Fruit fly (Drosophila melanogaster): Measurements from ENCODE around the gene Torsin.

DNA sequence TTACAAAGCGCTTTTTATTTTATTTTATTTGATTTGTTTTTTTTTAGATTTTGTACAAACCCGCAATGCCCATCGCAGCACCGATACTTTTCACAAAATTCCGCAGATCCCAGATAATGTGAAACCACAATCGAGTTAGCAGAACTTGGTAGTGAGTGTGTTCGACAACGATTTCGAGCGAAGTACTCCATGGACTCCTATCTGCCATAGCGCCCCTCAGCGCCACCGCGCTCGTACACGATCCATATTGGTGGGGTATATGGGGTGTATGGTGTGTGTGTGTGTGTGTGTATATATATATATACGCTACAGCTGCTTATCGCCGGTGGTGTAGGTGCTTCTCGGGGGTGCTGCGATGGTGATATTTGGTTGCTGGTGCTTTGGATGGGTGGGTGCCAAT, 37.4 kb downstream of the Torsin start:
- TF ChIP-seq CG11294 (GFP tag; IDR thresholded peaks at IDR 0.05): no peak
- no peak for TF ChIP-seq CG34406 (GFP tag; optimal IDR thresholded peaks at IDR 0.05)
- no peak for TF ChIP-seq fd59A (GFP tag; optimal IDR thresholded peaks at IDR 0.05)
- TF ChIP-seq ss (GFP tag; optimal IDR thresholded peaks at IDR 0.05): no peak
- no peak for TF ChIP-seq Blimp-1 (GFP tag; optimal IDR thresholded peaks at IDR 0.05)
- no peak for TF ChIP-seq spab (GFP tag; optimal IDR thresholded peaks at IDR 0.05)
- no peak for TF ChIP-seq cyc (GFP tag; optimal IDR thresholded peaks at IDR 0.05)

All from whole organism, prepupa.